Fruit fly (Drosophila melanogaster): ENCODE results near the gene Sf3b1.

DNA sequence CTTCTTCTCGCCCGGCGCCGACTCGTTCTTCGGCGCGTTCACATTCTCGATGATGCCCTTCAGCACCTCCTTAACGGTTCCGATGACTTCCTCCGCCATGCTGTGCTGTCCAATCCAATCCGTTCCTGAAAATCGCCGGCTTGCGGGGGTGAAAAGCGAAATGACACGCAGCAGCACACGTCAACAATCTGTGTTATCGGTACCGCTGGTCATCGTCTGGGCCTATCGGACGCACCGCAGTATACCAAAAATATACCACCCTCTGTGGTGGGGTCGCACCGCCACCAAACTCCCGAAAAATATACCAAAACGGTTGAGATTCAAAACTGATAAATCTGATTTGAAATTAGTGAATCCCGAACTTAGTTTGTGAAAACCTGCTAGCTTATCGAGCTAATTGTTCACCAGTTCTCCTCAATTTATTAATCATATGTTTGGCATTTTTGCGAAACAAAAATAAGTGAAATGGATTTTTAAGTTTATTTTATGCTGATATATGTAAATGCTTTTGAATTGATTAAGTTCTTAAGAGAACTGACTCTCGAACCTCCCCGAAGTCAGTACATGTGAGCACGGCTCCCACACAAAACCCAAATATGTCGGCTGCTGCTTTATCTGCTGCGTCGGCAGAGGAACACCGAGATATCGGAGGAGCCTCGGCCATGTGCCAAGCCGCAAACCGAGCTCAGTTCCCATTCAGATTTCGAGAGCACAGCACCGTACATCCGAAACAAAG is 23.5 kb upstream of the Sf3b1 start, which contains the start of the genes Spp and nAChRbeta3:
- TF ChIP-seq psq (optimal IDR thresholded peaks at IDR 0.05) (no peak), h (optimal IDR thresholded peaks at IDR 0.05) (no peak), Sin3A (optimal IDR thresholded peaks at IDR 0.05) (no peak), insv (optimal IDR thresholded peaks at IDR 0.05) (no peak), Myc (optimal IDR thresholded peaks at IDR 0.05) (no peak)

Data from Kc167 (cell line).